Worm (Caenorhabditis elegans): ENCODE data around the gene F49H6.15.

- TF ChIP-seq tbx-37 (GFP tag; conservative IDR thresholded peaks at IDR 0.05) (no peak), ama-1 (optimal IDR thresholded peaks at IDR 0.05) (no peak), hmg-4 (GFP tag; optimal IDR thresholded peaks at IDR 0.05) (no peak)
Measured at ce11 chrV:16987783-16988182, 38.4 kb downstream of the F49H6.15 start.

All from whole organism, early embryonic.